Worm (Caenorhabditis elegans) whole organism, young adult: ENCODE results near the gene F08C6.5.

Experiments
- B0019.2 ChIP-seq: fragments of 200-800 bp; sonication (Bioruptor generic); conservative IDR thresholded peaks from 2 replicates; pipeline ENCODE4 v1.3.6; 2022; ENCODE audit warnings: missing genetic modification reagents, missing genetic modification characterization, missing compliant biosample characterization
- B0336.3 ChIP-seq: fragments of 200-800 bp; sonication (Bioruptor generic); IDR thresholded peaks from 2 replicates; pipeline ENCODE4 v1.3.6; 2022; ENCODE audit warnings: missing genetic modification characterization, missing compliant biosample characterization
- C06A6.2 ChIP-seq: fragments of 200-800 bp; sonication (Bioruptor generic); conservative IDR thresholded peaks from 2 replicates; pipeline ENCODE4 v1.3.6; 2022; ENCODE audit warnings: missing genetic modification characterization, missing compliant biosample characterization
- F10E7.11 ChIP-seq: sonication (generic microtip); optimal IDR thresholded peaks from 2 replicates; lab custom pipeline; 2017; ENCODE audit warnings: mild to moderate bottlenecking, missing genetic modification characterization, moderate library complexity, missing compliant biosample characterization
- F22D6.2 ChIP-seq: sonication (generic microtip); optimal IDR thresholded peaks from 2 replicates; lab custom pipeline; 2016; ENCODE audit warnings: mild to moderate bottlenecking, missing genetic modification characterization, missing compliant biosample characterization
- F23B12.7 ChIP-seq: sonication (generic microtip); optimal IDR thresholded peaks from 2 replicates; lab custom pipeline; 2017; ENCODE audit warnings: missing genetic modification characterization, mild to moderate bottlenecking, missing compliant biosample characterization, antibody characterized with exemption, moderate library complexity; ENCODE audit not compliant: insufficient read depth
- F37B4.10 ChIP-seq: fragments of 200-800 bp; sonication (Bioruptor generic); IDR thresholded peaks from 2 replicates; pipeline ENCODE4 v1.3.6; 2022; ENCODE audit warnings: missing genetic modification characterization, missing compliant biosample characterization
- F39B2.1 ChIP-seq: fragments of 200-800 bp; sonication (Bioruptor generic); IDR thresholded peaks from 2 replicates; pipeline ENCODE4 v1.3.6; 2022; ENCODE audit warnings: missing genetic modification reagents, missing genetic modification characterization, missing compliant biosample characterization
- F57A8.1 ChIP-seq: fragments of 200-800 bp; sonication (Bioruptor generic); optimal IDR thresholded peaks from 2 replicates; lab custom pipeline; 2018; ENCODE audit warnings: mild to moderate bottlenecking, missing genetic modification characterization, moderate library complexity, missing compliant biosample characterization
- Y53G8AR.9 ChIP-seq: fragments of 200-800 bp; sonication (Bioruptor generic); conservative IDR thresholded peaks from 2 replicates; pipeline ENCODE4 v1.3.6; 2022; ENCODE audit warnings: missing genetic modification reagents, missing genetic modification characterization, missing compliant biosample characterization
- Y67H2A.10 ChIP-seq: fragments of 200-800 bp; sonication (Bioruptor generic); conservative IDR thresholded peaks from 2 replicates; pipeline ENCODE4 v1.3.6; 2022; ENCODE audit warnings: missing genetic modification reagents, missing genetic modification characterization, missing compliant biosample characterization
- Y79H2A.3 ChIP-seq: fragments of 200-800 bp; sonication (Bioruptor generic); conservative IDR thresholded peaks from 2 replicates; pipeline ENCODE4 v1.3.6; 2022; ENCODE audit warnings: missing genetic modification reagents, missing genetic modification characterization, missing compliant biosample characterization
- ZK185.1 ChIP-seq: sonication (generic microtip); optimal IDR thresholded peaks from 2 replicates; lab custom pipeline; 2016; ENCODE audit warnings: mild to moderate bottlenecking, missing genetic modification characterization, missing compliant biosample characterization; ENCODE audit not compliant: poor library complexity, severe bottlenecking
- aptf-2 ChIP-seq: fragments of 200-800 bp; sonication (Bioruptor generic); conservative IDR thresholded peaks from 2 replicates; pipeline ENCODE4 v1.3.6; 2022; ENCODE audit warnings: missing genetic modification reagents, missing genetic modification characterization, missing compliant biosample characterization
- aptf-3 ChIP-seq: fragments of 200-800 bp; sonication (Bioruptor generic); IDR thresholded peaks from 2 replicates; pipeline ENCODE4 v1.3.6; 2022; ENCODE audit warnings: missing genetic modification characterization, missing compliant biosample characterization
- attf-6 ChIP-seq: fragments of 200-800 bp; sonication (Bioruptor generic); IDR thresholded peaks from 2 replicates; pipeline ENCODE4 v1.3.6; 2022; ENCODE audit warnings: missing genetic modification reagents, missing genetic modification characterization, missing compliant biosample characterization
- ccch-3 ChIP-seq: fragments of 200-800 bp; sonication (Bioruptor generic); optimal IDR thresholded peaks from 2 replicates; lab custom pipeline; 2018; ENCODE audit warnings: mild to moderate bottlenecking, missing genetic modification characterization, missing compliant biosample characterization
- cebp-2 ChIP-seq: fragments of 200-800 bp; sonication (Bioruptor generic); IDR thresholded peaks from 2 replicates; pipeline ENCODE4 v1.3.6; 2022; ENCODE audit warnings: missing genetic modification characterization, missing compliant biosample characterization
- dpff-1 ChIP-seq: sonication (generic microtip); optimal IDR thresholded peaks from 2 replicates; lab custom pipeline; 2017; ENCODE audit warnings: mild to moderate bottlenecking, missing genetic modification characterization, missing compliant biosample characterization
- egl-44 ChIP-seq: fragments of 200-800 bp; sonication (Bioruptor generic); IDR thresholded peaks from 2 replicates; pipeline ENCODE4 v1.3.6; 2022; ENCODE audit warnings: missing genetic modification reagents, missing genetic modification characterization, missing compliant biosample characterization
- egrh-3 ChIP-seq: fragments of 200-800 bp; sonication (Bioruptor generic); IDR thresholded peaks from 2 replicates; pipeline ENCODE4 v1.3.6; 2022; ENCODE audit warnings: missing genetic modification reagents, missing genetic modification characterization, missing compliant biosample characterization
- ekl-4 ChIP-seq: fragments of 200-800 bp; sonication (Bioruptor generic); IDR thresholded peaks from 2 replicates; pipeline ENCODE4 v1.3.6; 2022; ENCODE audit warnings: missing genetic modification reagents, missing genetic modification characterization, missing compliant biosample characterization
- hlh-26 ChIP-seq: fragments of 200-800 bp; sonication (Bioruptor generic); conservative IDR thresholded peaks from 2 replicates; pipeline ENCODE4 v1.3.6; 2022; ENCODE audit warnings: missing genetic modification reagents, missing genetic modification characterization, missing compliant biosample characterization
- hsf-1 ChIP-seq: fragments of 200-800 bp; sonication (Bioruptor generic); IDR thresholded peaks from 2 replicates; pipeline ENCODE4 v1.3.6; 2022; ENCODE audit warnings: missing genetic modification reagents, missing genetic modification characterization, missing compliant biosample characterization
- let-526 ChIP-seq: fragments of 200-800 bp; sonication (Bioruptor generic); IDR thresholded peaks from 2 replicates; pipeline ENCODE4 v1.3.6; 2022; ENCODE audit warnings: missing genetic modification reagents, missing genetic modification characterization, missing compliant biosample characterization
- lin-54 ChIP-seq: fragments of 200-800 bp; sonication (Bioruptor generic); optimal IDR thresholded peaks from 2 replicates; lab custom pipeline; 2018; ENCODE audit warnings: mild to moderate bottlenecking, missing genetic modification characterization, missing compliant biosample characterization
- madf-10 ChIP-seq: sonication (generic microtip); optimal IDR thresholded peaks from 2 replicates; lab custom pipeline; 2016; ENCODE audit warnings: mild to moderate bottlenecking, missing genetic modification characterization, missing compliant biosample characterization
- madf-3 ChIP-seq: fragments of 200-800 bp; sonication (Bioruptor generic); IDR thresholded peaks from 2 replicates; pipeline ENCODE4 v1.3.6; 2022; ENCODE audit warnings: missing genetic modification reagents, missing genetic modification characterization, missing compliant biosample characterization
- mel-28 ChIP-seq: sonication (generic microtip); optimal IDR thresholded peaks from 2 replicates; lab custom pipeline; 2016; ENCODE audit warnings: borderline replicate concordance, mild to moderate bottlenecking, missing genetic modification characterization, missing compliant biosample characterization
- mes-4 ChIP-seq: sonication (generic microtip); optimal IDR thresholded peaks from 2 replicates; lab custom pipeline; 2016; ENCODE audit warnings: missing genotype, missing genetic modification characterization, missing compliant biosample characterization
- nhr-120 ChIP-seq: fragments of 200-800 bp; sonication (Bioruptor generic); IDR thresholded peaks from 2 replicates; pipeline ENCODE4 v1.3.6; 2022; ENCODE audit warnings: missing genetic modification characterization, missing compliant biosample characterization
- rcor-1 ChIP-seq: fragments of 200-800 bp; sonication (Bioruptor generic); IDR thresholded peaks from 2 replicates; pipeline ENCODE4 v1.3.6; 2022; ENCODE audit warnings: missing genetic modification reagents, missing genetic modification characterization, missing compliant biosample characterization
- rec-8 ChIP-seq, 2 experiments: sonication (generic microtip); optimal IDR thresholded peaks; 2 replicates each; lab custom pipeline; 2016; ENCODE audit warnings: mild to moderate bottlenecking in 2 of 2, missing genetic modification characterization in 2 of 2, missing genetic modification reagents in 2 of 2, missing genotype in 2 of 2, missing biosample characterization in 1 of 2, missing compliant biosample characterization in 1 of 2, moderate library complexity in 1 of 2
- repo-1 ChIP-seq: sonication (generic microtip); optimal IDR thresholded peaks from 2 replicates; lab custom pipeline; 2017; ENCODE audit warnings: mild to moderate bottlenecking, missing genetic modification characterization, missing compliant biosample characterization
- somi-1 ChIP-seq: fragments of 200-800 bp; sonication (Bioruptor generic); optimal IDR thresholded peaks from 2 replicates; lab custom pipeline; 2018; ENCODE audit warnings: mild to moderate bottlenecking, missing genetic modification characterization, missing compliant biosample characterization
- unc-62 ChIP-seq: fragments of 150-350 bp; optimal IDR thresholded peaks from 2 replicates; lab custom pipeline; 2014; ENCODE audit warnings: missing biosample characterization, missing genetic modification reagents, missing genetic modification characterization
- zfh-2 ChIP-seq: fragments of 200-800 bp; sonication (Bioruptor generic); conservative IDR thresholded peaks from 2 replicates; pipeline ENCODE4 v1.3.6; 2022; ENCODE audit warnings: missing genetic modification reagents, missing genetic modification characterization, missing compliant biosample characterization
- ztf-22 ChIP-seq: fragments of 200-800 bp; sonication (Bioruptor generic); optimal IDR thresholded peaks from 2 replicates; lab custom pipeline; 2018; ENCODE audit warnings: mild to moderate bottlenecking, missing genetic modification characterization, moderate library complexity, missing compliant biosample characterization
- ztf-26 ChIP-seq: sonication (generic microtip); optimal IDR thresholded peaks from 2 replicates; lab custom pipeline; 2017; ENCODE audit warnings: missing genetic modification characterization, missing compliant biosample characterization
- ztf-28 ChIP-seq: fragments of 200-800 bp; sonication (Bioruptor generic); IDR thresholded peaks from 2 replicates; pipeline ENCODE4 v1.3.6; 2022; ENCODE audit warnings: missing genetic modification reagents, missing genetic modification characterization, missing compliant biosample characterization

The F08C6.5 gene

DNA sequence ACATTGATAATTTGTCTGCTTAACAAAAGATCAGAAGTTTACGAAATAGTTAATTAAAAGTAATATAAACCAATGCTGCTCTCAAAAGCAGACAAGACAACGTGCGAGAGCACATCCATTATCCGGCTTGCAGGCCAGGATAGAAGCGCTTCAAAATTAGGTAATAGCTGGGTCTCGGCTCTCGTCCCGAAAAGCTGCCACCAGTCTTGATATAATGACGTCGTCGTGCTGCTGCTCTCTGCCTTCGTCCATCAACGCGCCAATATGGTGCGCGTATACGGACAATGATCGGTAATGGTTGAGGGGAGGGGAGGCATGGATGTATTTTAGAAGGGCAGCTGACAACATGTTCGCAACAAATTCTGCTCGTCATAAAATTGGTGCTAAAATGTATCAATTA lies 24.8 kb upstream of the F08C6.5 start:
- TF ChIP-seq ZK185.1 (tag; lab: Kevin White, UChicago): no peak
- 0 out of 2 replicates have a peak, but pooled peaks have one; percentile 23 for TF ChIP-seq zfh-2

ce11 chrX:7536869-7537268 lies 22.3 kb upstream of the F08C6.5 start:
- TF ChIP-seq C06A6.2 (GFP tag; lab: Robert Waterston, UW) (no peak), egrh-3 (GFP tag; lab: Robert Waterston, UW) (0 out of 2 replicates have a peak, but pooled peaks have one; percentile 2), F57A8.1 (no peak), cebp-2 (GFP tag; lab: Robert Waterston, UW) (no peak), ekl-4 (GFP tag; lab: Robert Waterston, UW) (no peak), dpff-1 (tag; lab: Kevin White, UChicago) (no peak), F37B4.10 (GFP tag; lab: Robert Waterston, UW) (no peak), B0336.3 (GFP tag; lab: Robert Waterston, UW) (no peak), unc-62 (no peak), egl-44 (GFP tag; lab: Robert Waterston, UW) (no peak), hlh-26 (GFP tag; lab: Robert Waterston, UW) (no peak), ztf-22 (GFP tag; lab: Kevin White, UChicago) (no peak), zfh-2 (peak; percentile 82), Y53G8AR.9 (no peak)

DNA sequence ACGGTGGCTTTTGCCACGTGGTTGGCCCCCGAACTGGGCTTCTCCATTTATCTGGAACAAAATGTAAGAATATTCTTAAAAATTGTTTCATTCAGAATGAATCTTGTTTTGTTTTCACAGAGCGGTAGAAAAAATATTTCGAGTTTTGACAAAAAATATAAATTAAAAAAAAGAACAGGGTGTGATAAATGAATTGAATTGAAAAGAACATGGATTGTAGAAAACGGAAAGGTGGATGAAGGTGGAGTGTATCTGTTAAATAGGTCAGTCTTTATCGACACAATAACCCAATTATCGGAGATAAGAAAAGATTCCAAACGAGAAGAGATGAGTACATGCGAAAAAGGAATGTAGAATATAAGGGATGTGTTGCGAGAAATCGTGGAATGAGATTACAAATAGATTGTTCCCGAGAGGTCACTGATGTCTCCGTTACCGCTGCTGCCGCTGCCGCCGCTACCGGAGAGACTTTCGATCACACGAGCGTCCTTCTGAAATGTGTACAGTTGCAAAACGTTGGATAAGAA lies 21.4 kb upstream of the F08C6.5 start, which contains the start of gene dpy-7:
Gene dpy-7 (minus strand): TSS at position 51 of the 527 bp plus-strand sequence.
- TF ChIP-seq nhr-120 (GFP tag; lab: Robert Waterston, UW): no peak
- no peak for TF ChIP-seq aptf-2
- TF ChIP-seq F23B12.7 (tag; lab: Kevin White, UChicago): no peak
- no peak for TF ChIP-seq Y79H2A.3
- no peak for TF ChIP-seq F10E7.11
- TF ChIP-seq rcor-1 (GFP tag; lab: Robert Waterston, UW): no peak
- TF ChIP-seq Y67H2A.10: no peak
- no peak for TF ChIP-seq ekl-4 (GFP tag; lab: Robert Waterston, UW)
- TF ChIP-seq aptf-3 (GFP tag; lab: Robert Waterston, UW): no peak
- TF ChIP-seq lin-54: no peak
- TF ChIP-seq, all 124 proteins: peak for 0

ce11 chrX:7540033-7540432 lies 19.2 kb upstream of the F08C6.5 start, which contains the start of gene glb-16:
glb-16 (minus strand) TSS chrX:7540133.
- TF ChIP-seq madf-10 (tag; lab: Kevin White, UChicago) (no peak), rcor-1 (GFP tag; lab: Robert Waterston, UW) (no peak), mel-28 (no peak), ztf-28 (GFP tag; lab: Robert Waterston, UW) (no peak), mes-4 (tag; lab: Kevin White, UChicago) (no peak), let-526 (GFP tag; lab: Robert Waterston, UW) (no peak), ccch-3 (GFP tag; lab: Kevin White, UChicago) (no peak), rec-8 (tag; optimal IDR thresholded peaks at IDR 0.05; lab: Kevin White, UChicago) (no peak), F22D6.2 (tag; lab: Kevin White, UChicago) (no peak), madf-3 (GFP tag; lab: Robert Waterston, UW) (no peak), attf-6 (GFP tag; lab: Robert Waterston, UW) (no peak), F39B2.1 (GFP tag; lab: Robert Waterston, UW) (no peak), somi-1 (GFP tag; lab: Kevin White, UChicago) (no peak), B0019.2 (GFP tag; lab: Robert Waterston, UW) (no peak), repo-1 (tag; lab: Kevin White, UChicago) (no peak), ztf-26 (no peak), hsf-1 (no peak)
